Fruit fly (Drosophila melanogaster) whole organism, embryonic: ENCODE results near the gene 5-HT2B.

Experiments used
- Adf1 ChIP-seq: fragments of 200-800 bp; sonication (Bioruptor generic); IDR thresholded peaks from 2 replicates; pipeline ENCODE4 v1.3.6; 2022; ENCODE audit warnings: missing biosample characterization, missing genetic modification characterization
- Aef1 ChIP-seq: fragments of 200-800 bp; sonication (Bioruptor generic); IDR thresholded peaks from 3 replicates; pipeline ENCODE4 v1.3.6; 2022; ENCODE audit warnings: missing biosample characterization, missing genetic modification characterization
- Bdp1 ChIP-seq: fragments of 200-800 bp; sonication (Bioruptor generic); optimal IDR thresholded peaks from 3 replicates; lab custom pipeline; 2016; ENCODE audit warnings: missing biosample characterization, missing genetic modification characterization
- Bgb ChIP-seq: fragments of 200-800 bp; sonication (Bioruptor generic); IDR thresholded peaks from 2 replicates; pipeline ENCODE4 v1.3.6; 2022; ENCODE audit warnings: missing biosample characterization, missing genetic modification characterization; ENCODE audit not compliant: partially characterized antibody
- CG10366 ChIP-seq: fragments of 200-800 bp; sonication (Bioruptor generic); IDR thresholded peaks from 2 replicates; pipeline ENCODE4 v1.3.6; 2022; ENCODE audit warnings: missing biosample characterization, missing genetic modification characterization
- CG11247 ChIP-seq: fragments of 200-800 bp; sonication (Bioruptor generic); IDR thresholded peaks from 2 replicates; pipeline ENCODE4 v1.3.6; 2022; ENCODE audit warnings: missing biosample characterization, missing genetic modification characterization
- CG12744 ChIP-seq: fragments of 200-800 bp; sonication (Bioruptor generic); optimal IDR thresholded peaks from 2 replicates; lab custom pipeline; 2016; ENCODE audit warnings: missing biosample characterization, missing genetic modification characterization
- CG13287 ChIP-seq: fragments of 200-800 bp; sonication (Bioruptor generic); IDR thresholded peaks from 2 replicates; pipeline ENCODE4 v1.3.6; 2022; ENCODE audit warnings: missing biosample characterization, missing genetic modification characterization; ENCODE audit not compliant: partially characterized antibody
- CG15073 ChIP-seq: fragments of 200-800 bp; sonication (Bioruptor generic); optimal IDR thresholded peaks from 2 replicates; lab custom pipeline; 2016; ENCODE audit warnings: missing biosample characterization, missing genetic modification characterization
- CG1602 ChIP-seq: fragments of 200-800 bp; sonication (Bioruptor generic); optimal IDR thresholded peaks from 3 replicates; lab custom pipeline; 2016; ENCODE audit warnings: missing biosample characterization, missing genetic modification characterization
- CG17568 ChIP-seq: fragments of 200-800 bp; sonication (Bioruptor generic); optimal IDR thresholded peaks from 2 replicates; lab custom pipeline; 2018; ENCODE audit warnings: missing biosample characterization, mild to moderate bottlenecking, missing genetic modification characterization, moderate library complexity
- CG18011 ChIP-seq: fragments of 200-800 bp; sonication (Bioruptor generic); optimal IDR thresholded peaks from 2 replicates; lab custom pipeline; 2017; ENCODE audit warnings: missing biosample characterization, missing genetic modification characterization, mild to moderate bottlenecking, moderate library complexity, missing genotype
- CG3065 ChIP-seq: fragments of 200-800 bp; sonication (Bioruptor generic); optimal IDR thresholded peaks from 2 replicates; lab custom pipeline; 2016; ENCODE audit warnings: missing biosample characterization, missing genetic modification characterization
- CG6813 ChIP-seq: fragments of 200-800 bp; sonication (Bioruptor generic); optimal IDR thresholded peaks from 2 replicates; lab custom pipeline; 2017; ENCODE audit warnings: missing biosample characterization, missing genetic modification characterization, mild to moderate bottlenecking, moderate library complexity, missing genetic modification reagents
- Fer1 ChIP-seq: fragments of 200-800 bp; sonication (Bioruptor generic); optimal IDR thresholded peaks from 2 replicates; lab custom pipeline; 2017; ENCODE audit warnings: missing biosample characterization, mild to moderate bottlenecking, missing genetic modification characterization
- Fer3 ChIP-seq: fragments of 200-800 bp; sonication (Bioruptor generic); optimal IDR thresholded peaks from 2 replicates; lab custom pipeline; 2018; ENCODE audit warnings: missing biosample characterization, mild to moderate bottlenecking, missing genetic modification characterization, moderate library complexity
- Max ChIP-seq: fragments of 200-800 bp; sonication (Bioruptor generic); optimal IDR thresholded peaks from 2 replicates; lab custom pipeline; 2016; ENCODE audit warnings: missing biosample characterization, mild to moderate bottlenecking, missing genetic modification characterization
- Med ChIP-seq: fragments of 200-800 bp; sonication (Bioruptor generic); peaks from one replicate; lab custom pipeline; 2016; ENCODE audit warnings: missing biosample characterization, missing genetic modification characterization, mild to moderate bottlenecking, inconsistent platforms, moderate library complexity
- Opbp ChIP-seq: fragments of 200-800 bp; sonication (Bioruptor generic); IDR thresholded peaks from 3 replicates; pipeline ENCODE4 v1.3.6; 2022; ENCODE audit warnings: missing biosample characterization, missing genetic modification characterization; ENCODE audit not compliant: partially characterized antibody
- Optix ChIP-seq: fragments of 200-800 bp; sonication (Bioruptor generic); IDR thresholded peaks from 3 replicates; pipeline ENCODE4 v1.3.6; 2022; ENCODE audit warnings: missing biosample characterization, missing genetic modification characterization
- PHDP ChIP-seq: fragments of 200-800 bp; sonication (Bioruptor generic); optimal IDR thresholded peaks from 3 replicates; lab custom pipeline; 2018; ENCODE audit warnings: missing biosample characterization, mild to moderate bottlenecking, missing genetic modification characterization, moderate library complexity
- Pdp1 ChIP-seq, 2 experiments: fragments of 200-800 bp; sonication (Bioruptor generic); optimal IDR thresholded peaks; 3 replicates each; lab custom pipeline; 2016; ENCODE audit warnings: missing biosample characterization in 2 of 2, missing genetic modification characterization in 2 of 2, mild to moderate bottlenecking in 1 of 2, moderate library complexity in 1 of 2
- Scr ChIP-seq: fragments of 200-800 bp; sonication (Bioruptor generic); IDR thresholded peaks from 2 replicates; pipeline ENCODE4 v1.3.6; 2022; ENCODE audit warnings: missing biosample characterization, missing genetic modification characterization; ENCODE audit not compliant: partially characterized antibody
- amos ChIP-seq: fragments of 200-800 bp; sonication (Bioruptor generic); IDR thresholded peaks from 2 replicates; pipeline ENCODE4 v1.3.6; 2022; ENCODE audit warnings: missing biosample characterization, missing genetic modification characterization; ENCODE audit not compliant: partially characterized antibody
- ara ChIP-seq: fragments of 200-800 bp; sonication (Bioruptor generic); IDR thresholded peaks from 2 replicates; pipeline ENCODE4 v1.3.6; 2022; ENCODE audit warnings: missing biosample characterization, missing genetic modification characterization
- caup ChIP-seq: fragments of 200-800 bp; sonication (Bioruptor generic); optimal IDR thresholded peaks from 3 replicates; lab custom pipeline; 2017; ENCODE audit warnings: missing biosample characterization, mild to moderate bottlenecking, missing genetic modification characterization, moderate library complexity; ENCODE audit not compliant: severe bottlenecking
- corto ChIP-seq: fragments of 200-800 bp; sonication (Bioruptor generic); optimal IDR thresholded peaks from 2 replicates; lab custom pipeline; 2016; ENCODE audit warnings: missing biosample characterization, mild to moderate bottlenecking, missing genetic modification characterization, moderate library complexity
- croc ChIP-seq: fragments of 200-800 bp; sonication (Bioruptor generic); conservative IDR thresholded peaks from 3 replicates; pipeline ENCODE4 v1.3.6; 2022; ENCODE audit warnings: missing biosample characterization, missing genetic modification characterization
- dati ChIP-seq: fragments of 200-800 bp; sonication (Bioruptor generic); IDR thresholded peaks from 2 replicates; pipeline ENCODE4 v1.3.6; 2022; ENCODE audit warnings: missing biosample characterization, missing genetic modification characterization
- dm ChIP-seq: fragments of 200-800 bp; sonication (Bioruptor generic); optimal IDR thresholded peaks from 3 replicates; lab custom pipeline; 2016; ENCODE audit warnings: missing biosample characterization, missing genetic modification characterization
- eve ChIP-seq, 2 experiments: fragments of >200 bp; optimal IDR thresholded peaks; 2 replicates each; lab custom pipeline; 2017; ENCODE audit warnings: missing biosample characterization in 2 of 2, missing genetic modification characterization in 2 of 2
- fru ChIP-seq: fragments of >200 bp; optimal IDR thresholded peaks from 2 replicates; lab custom pipeline; 2017
- gem ChIP-seq: fragments of 200-800 bp; sonication (Bioruptor generic); optimal IDR thresholded peaks from 2 replicates; lab custom pipeline; 2019; ENCODE audit warnings: missing biosample characterization, mild to moderate bottlenecking, missing genetic modification characterization, moderate library complexity
- kni ChIP-seq: fragments of 200-800 bp; sonication (Bioruptor generic); optimal IDR thresholded peaks from 3 replicates; lab custom pipeline; 2017; ENCODE audit warnings: mild to moderate bottlenecking, missing biosample characterization, missing genetic modification reagents, missing genetic modification characterization
- lola ChIP-seq, 3 experiments: fragments of >200 bp in 2 of 3; fragments of 200-800 bp in 1 of 3; sonication (Bioruptor generic) in 1 of 3; optimal IDR thresholded peaks; 2 replicates each; lab custom pipeline; 2017 to 2019; ENCODE audit warnings: missing biosample characterization in 3 of 3, missing genetic modification characterization in 3 of 3, mild to moderate bottlenecking in 1 of 3, moderate library complexity in 1 of 3
- prd ChIP-seq, 3 experiments: fragments of >200 bp in 2 of 3; fragments of 200-800 bp in 1 of 3; sonication (Bioruptor generic) in 1 of 3; optimal IDR thresholded peaks in 2 of 3; IDR thresholded peaks in 1 of 3; 2 replicates in 2 of 3; 3 replicates in 1 of 3; pipeline versions ENCODE4 v1.3.6 to Lab custom; 2017 to 2022; ENCODE audit warnings: missing biosample characterization in 1 of 3, missing genetic modification characterization in 1 of 3
- ro ChIP-seq: fragments of 200-800 bp; sonication (Bioruptor generic); IDR thresholded peaks from 2 replicates; pipeline ENCODE4 v1.3.6; 2022; ENCODE audit warnings: missing biosample characterization, missing genetic modification characterization
- row ChIP-seq: fragments of 200-800 bp; sonication (Bioruptor generic); IDR thresholded peaks from 3 replicates; pipeline ENCODE4 v1.3.6; 2022; ENCODE audit warnings: missing biosample characterization, missing genetic modification characterization
- sc ChIP-seq, 3 experiments: fragments of >200 bp in 2 of 3; fragments of 200-800 bp in 1 of 3; sonication (Bioruptor generic) in 1 of 3; optimal IDR thresholded peaks; 2 replicates in 2 of 3; 3 replicates in 1 of 3; lab custom pipeline; 2017; ENCODE audit warnings: mild to moderate bottlenecking in 1 of 3, missing biosample characterization in 1 of 3, missing genetic modification characterization in 1 of 3, missing genetic modification reagents in 1 of 3
- sens ChIP-seq: fragments of 200-800 bp; sonication (Bioruptor generic); peaks from one replicate; lab custom pipeline; 2016; ENCODE audit warnings: missing biosample characterization, missing genetic modification characterization
- sim ChIP-seq: fragments of 200-800 bp; sonication (Bioruptor generic); IDR thresholded peaks from 2 replicates; pipeline ENCODE4 v1.3.6; 2022; ENCODE audit warnings: missing biosample characterization, missing genetic modification characterization
- slp2 ChIP-seq: fragments of 200-800 bp; sonication (Bioruptor generic); optimal IDR thresholded peaks from 2 replicates; lab custom pipeline; 2016; ENCODE audit warnings: missing biosample characterization, missing genetic modification characterization
- ssp ChIP-seq: fragments of 200-800 bp; sonication (Bioruptor generic); IDR thresholded peaks from 2 replicates; pipeline ENCODE4 v1.3.6; 2022; ENCODE audit warnings: missing biosample characterization, missing genetic modification characterization
- sug ChIP-seq: fragments of 200-800 bp; optimal IDR thresholded peaks from 2 replicates; lab custom pipeline; 2019; ENCODE audit warnings: missing biosample characterization, mild to moderate bottlenecking, missing genetic modification characterization, moderate library complexity
- tna ChIP-seq: fragments of 200-800 bp; sonication (Bioruptor generic); IDR thresholded peaks from 2 replicates; pipeline ENCODE4 v1.3.6; 2022; ENCODE audit warnings: missing biosample characterization, missing genetic modification characterization; ENCODE audit not compliant: partially characterized antibody
- vfl ChIP-seq: fragments of 200-800 bp; sonication (Bioruptor generic); optimal IDR thresholded peaks from 2 replicates; lab custom pipeline; 2016; ENCODE audit warnings: missing biosample characterization, missing genetic modification characterization
- vvl ChIP-seq: fragments of 200-800 bp; sonication (Bioruptor generic); IDR thresholded peaks from 2 replicates; pipeline ENCODE4 v1.3.6; 2022; ENCODE audit warnings: missing biosample characterization, missing genetic modification characterization
- yki ChIP-seq: fragments of >200 bp; optimal IDR thresholded peaks from 3 replicates; lab custom pipeline; 2018
- z ChIP-seq: fragments of 200-800 bp; sonication (Bioruptor generic); IDR thresholded peaks from 3 replicates; pipeline ENCODE4 v1.3.6; 2022; ENCODE audit warnings: missing biosample characterization, missing genetic modification characterization

The 5-HT2B gene

DNA sequence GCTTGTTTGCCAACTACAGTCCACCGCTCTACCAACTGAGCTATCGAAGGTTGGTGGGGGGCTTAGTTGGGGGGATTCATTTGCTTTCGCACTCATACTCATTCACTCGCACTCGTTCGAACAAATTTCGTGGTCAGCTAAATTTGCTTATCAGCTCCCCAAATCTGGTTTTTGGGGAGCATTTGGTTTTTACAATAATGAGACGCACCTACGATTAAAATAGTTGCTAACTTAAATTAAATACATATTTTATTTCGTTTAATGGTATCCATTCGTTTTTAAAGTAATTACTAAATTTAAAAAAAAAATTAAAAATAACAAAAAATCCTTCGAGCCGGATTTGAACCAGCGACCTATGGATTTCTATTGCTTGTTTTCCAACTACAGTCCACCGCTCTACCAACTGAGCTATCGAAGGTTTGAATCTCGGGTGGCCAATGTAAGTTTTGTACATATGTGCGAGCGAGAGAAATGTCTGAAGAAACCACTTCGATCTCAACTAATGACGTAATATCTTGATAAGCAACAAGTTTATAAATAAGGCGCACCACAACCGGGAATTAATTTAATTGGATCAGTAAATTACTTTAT, 64.5 kb downstream of the 5-HT2B start (continued):
- TF ChIP-seq Pdp1 (GFP tag; optimal IDR thresholded peaks at IDR 0.05; lab: Kevin White, UChicago) (peak in 1 of 2 experiments; percentile 98), lola (GFP tag; optimal IDR thresholded peaks at IDR 0.05; lab: Kevin White, UChicago) (no peak), row (no peak), CG13287 (GFP tag; lab: Robert Waterston, UW) (peak; percentile 22; the same call in 1 of the 2 replicates), Max (no peak), CG10366 (GFP tag; lab: Robert Waterston, UW) (no peak), sc (optimal IDR thresholded peaks at IDR 0.05; lab: Kevin White, UChicago) (no peak), sc (GFP tag; optimal IDR thresholded peaks at IDR 0.05; lab: Kevin White, UChicago) (no peak), dm (no peak), ara (GFP tag; lab: Robert Waterston, UW) (no peak), caup (GFP tag; lab: Kevin White, UChicago) (no peak), PHDP (tag; lab: Kevin White, UChicago) (no peak), vfl (GFP tag; lab: Kevin White, UChicago) (no peak), CG6813 (GFP tag; lab: Kevin White, UChicago) (no peak), CG3065 (GFP tag; lab: Kevin White, UChicago) (no peak), CG18011 (GFP tag; lab: Kevin White, UChicago) (no peak), Scr (GFP tag; lab: Robert Waterston, UW) (peak; percentile 65), corto (GFP tag; lab: Kevin White, UChicago) (peak; percentile 15), dati (GFP tag; lab: Robert Waterston, UW) (no peak), z (GFP tag; lab: Robert Waterston, UW) (no peak), gem (tag; lab: Kevin White, UChicago) (peak; percentile 6), CG11247 (GFP tag; lab: Robert Waterston, UW) (no peak), slp2 (GFP tag; lab: Kevin White, UChicago) (no peak), Bdp1 (GFP tag; lab: Kevin White, UChicago) (peak; percentile 98), eve (GFP tag; optimal IDR thresholded peaks at IDR 0.05; lab: Kevin White, UChicago) (peak in 1 of 2 experiments; percentile 40), Fer1 (no peak), prd (optimal IDR thresholded peaks at IDR 0.05; lab: Kevin White, UChicago) (no peak), prd (GFP tag; IDR thresholded peaks at IDR 0.05; lab: Robert Waterston, UW) (no peak), Aef1 (GFP tag; lab: Robert Waterston, UW) (no peak), sens (peak; percentile 62), Opbp (peak; percentile 52), croc (no peak), ro (no peak), fru (lab: Kevin White, UChicago) (no peak), Med (GFP tag; lab: Kevin White, UChicago) (peak; percentile 32), Fer3 (no peak), vvl (GFP tag; lab: Robert Waterston, UW) (0 out of 2 replicates have a peak, but pooled peaks have one; percentile 24), CG1602 (GFP tag; lab: Kevin White, UChicago) (no peak), yki (lab: Kevin White, UChicago) (no peak), Adf1 (GFP tag; lab: Robert Waterston, UW) (no peak), Bgb (GFP tag; lab: Robert Waterston, UW) (peak; percentile 57), amos (GFP tag; lab: Robert Waterston, UW) (peak; percentile 73), CG15073 (GFP tag; lab: Kevin White, UChicago) (no peak), CG12744 (GFP tag; lab: Kevin White, UChicago) (no peak), sug (tag; lab: Kevin White, UChicago) (peak; percentile 97), CG17568 (GFP tag; lab: Kevin White, UChicago) (no peak), ssp (GFP tag; lab: Robert Waterston, UW) (no peak), Optix (GFP tag; lab: Robert Waterston, UW) (no peak), tna (GFP tag; lab: Robert Waterston, UW) (peak; percentile 55), kni (no peak), sim (GFP tag; lab: Robert Waterston, UW) (no peak)
